Worm (Caenorhabditis elegans): ENCODE data around the gene osm-1.
A peak's percentile ranks its signal among the peaks of the same experiment; 100 is the strongest.

ce11 chrX:16579303-16579795, 38.9 kb downstream of the osm-1 start, which contains the start of gene ser-1:
- no peak for TF ChIP-seq syd-9 (tag; optimal IDR thresholded peaks at IDR 0.05)
- TF ChIP-seq K02D7.2 (tag; optimal IDR thresholded peaks at IDR 0.05) = no peak
- no peak for TF ChIP-seq nhr-11 (tag; optimal IDR thresholded peaks at IDR 0.05)
- TF ChIP-seq unc-42 (tag; optimal IDR thresholded peaks at IDR 0.05) = no peak
- TF ChIP-seq pag-3 (tag; optimal IDR thresholded peaks at IDR 0.05; ENCODE audit: borderline replicate concordance) = no peak
- no peak for TF ChIP-seq elt-2 (tag; optimal IDR thresholded peaks at IDR 0.05)
- no peak for TF ChIP-seq unc-55 (GFP tag; optimal IDR thresholded peaks at IDR 0.05)
- TF ChIP-seq F13H6.1 (tag; optimal IDR thresholded peaks at IDR 0.05) = no peak
- TF ChIP-seq nfya-1 (tag; optimal IDR thresholded peaks at IDR 0.05) = no peak
- no peak for TF ChIP-seq pha-4 (tag; optimal IDR thresholded peaks at IDR 0.05)
- no peak for TF ChIP-seq C08G9.2 (tag; optimal IDR thresholded peaks at IDR 0.05)
- no peak for TF ChIP-seq che-1 (tag; optimal IDR thresholded peaks at IDR 0.05)
- TF ChIP-seq mec-3 (tag; optimal IDR thresholded peaks at IDR 0.05; ENCODE audit: borderline replicate concordance) = peak; percentile 17

Data from whole organism, late embryonic.